Worm (Caenorhabditis elegans) whole organism, L1 larva: Measurements from ENCODE around the gene folt-1.
A peak's percentile ranks its signal among the peaks of the same experiment; 100 is the strongest.
"Not testable (repeated sequence)": the region's sequence is repeated elsewhere in the genome, so short reads cannot be mapped to it uniquely, and the experiment has no call there.

Source experiments
- efl-1 ChIP-seq, 4 experiments: fragments of 150-350 bp; optimal IDR thresholded peaks in 3 of 4; peaks in 1 of 4; 1 replicate in 1 of 4; 2 replicates in 3 of 4; lab custom pipeline; 2014; ENCODE audit warnings: missing biosample characterization in 2 of 4, missing genetic modification characterization in 2 of 4, missing genetic modification reagents in 2 of 4
- grh-1 ChIP-seq: fragments of 200-800 bp; sonication (Bioruptor generic); IDR thresholded peaks from 2 replicates; pipeline ENCODE4 v1.3.6; 2022; ENCODE audit warnings: missing genetic modification reagents, missing genetic modification characterization, missing compliant biosample characterization
- lin-39 ChIP-seq: fragments of 150-350 bp; optimal IDR thresholded peaks from 2 replicates; lab custom pipeline; 2014; ENCODE audit warnings: missing biosample characterization, missing genetic modification reagents, missing genetic modification characterization
- lsy-2 ChIP-seq, 2 experiments: fragments of 150-350 bp; optimal IDR thresholded peaks; 2 replicates each; lab custom pipeline; 2014; ENCODE audit warnings: missing biosample characterization in 2 of 2, missing genetic modification characterization in 2 of 2
- mab-9 ChIP-seq: fragments of 200-800 bp; sonication (Bioruptor generic); IDR thresholded peaks from 2 replicates; pipeline ENCODE4 v1.3.6; 2022; ENCODE audit warnings: missing genetic modification reagents, missing genetic modification characterization, missing compliant biosample characterization
- mef-2 ChIP-seq: fragments of 150-350 bp; optimal IDR thresholded peaks from 2 replicates; lab custom pipeline; 2014; ENCODE audit warnings: missing biosample characterization, missing genetic modification characterization
- mep-1 ChIP-seq: fragments of 150-350 bp; optimal IDR thresholded peaks from 2 replicates; lab custom pipeline; 2014; ENCODE audit warnings: missing biosample characterization, missing genetic modification characterization
- skn-1 ChIP-seq: fragments of 150-350 bp; optimal IDR thresholded peaks from 2 replicates; lab custom pipeline; 2014; ENCODE audit warnings: missing biosample characterization, missing genetic modification characterization

ce11 chrV:11175336-11175938 lies 34.2 kb downstream of the folt-1 start:
- TF ChIP-seq mab-9 (GFP tag; lab: Robert Waterston, UW); mef-2 (tag; lab: Kevin White, UChicago); lin-39 (tag; lab: Kevin White, UChicago); skn-1 (tag; lab: Kevin White, UChicago); mep-1 (tag; lab: Kevin White, UChicago): not testable (repeated sequence)
- TF ChIP-seq grh-1 (GFP tag; lab: Robert Waterston, UW) (peak; percentile 68), lsy-2 (tag; optimal IDR thresholded peaks at IDR 0.05; lab: Kevin White, UChicago) (peak in 1 of 2 experiments; percentile 6), efl-1 (optimal IDR thresholded peaks at IDR 0.05; lab: Kevin White, UChicago) (peak in 1 of 2 experiments; percentile 19), efl-1 (GFP tag; optimal IDR thresholded peaks at IDR 0.05 in 1 of 2; lab: Kevin White, UChicago) (peak in 1 of 2 experiments; percentile 72)
